Fruit fly (Drosophila melanogaster) whole organism, embryonic: ENCODE measurements around the gene yellow-f2.

Source experiments
- Dbx ChIP-seq: fragments of 200-800 bp; sonication (Bioruptor generic); IDR thresholded peaks from 3 replicates; pipeline ENCODE4 v1.3.6; 2022; ENCODE audit warnings: missing biosample characterization, missing genetic modification characterization
- Gug ChIP-seq: fragments of 200-800 bp; sonication (Bioruptor generic); IDR thresholded peaks from 4 replicates; pipeline ENCODE4 v1.3.6; 2022; ENCODE audit warnings: missing biosample characterization, missing genetic modification characterization
- Mes4 ChIP-seq: fragments of 200-800 bp; sonication (Bioruptor generic); optimal IDR thresholded peaks from 2 replicates; lab custom pipeline; 2016; ENCODE audit warnings: missing biosample characterization, missing genetic modification characterization
- Poxn ChIP-seq: fragments of 200-800 bp; sonication (Bioruptor generic); IDR thresholded peaks from 2 replicates; pipeline ENCODE4 v1.3.6; 2022; ENCODE audit warnings: missing biosample characterization, missing genetic modification characterization

DNA sequence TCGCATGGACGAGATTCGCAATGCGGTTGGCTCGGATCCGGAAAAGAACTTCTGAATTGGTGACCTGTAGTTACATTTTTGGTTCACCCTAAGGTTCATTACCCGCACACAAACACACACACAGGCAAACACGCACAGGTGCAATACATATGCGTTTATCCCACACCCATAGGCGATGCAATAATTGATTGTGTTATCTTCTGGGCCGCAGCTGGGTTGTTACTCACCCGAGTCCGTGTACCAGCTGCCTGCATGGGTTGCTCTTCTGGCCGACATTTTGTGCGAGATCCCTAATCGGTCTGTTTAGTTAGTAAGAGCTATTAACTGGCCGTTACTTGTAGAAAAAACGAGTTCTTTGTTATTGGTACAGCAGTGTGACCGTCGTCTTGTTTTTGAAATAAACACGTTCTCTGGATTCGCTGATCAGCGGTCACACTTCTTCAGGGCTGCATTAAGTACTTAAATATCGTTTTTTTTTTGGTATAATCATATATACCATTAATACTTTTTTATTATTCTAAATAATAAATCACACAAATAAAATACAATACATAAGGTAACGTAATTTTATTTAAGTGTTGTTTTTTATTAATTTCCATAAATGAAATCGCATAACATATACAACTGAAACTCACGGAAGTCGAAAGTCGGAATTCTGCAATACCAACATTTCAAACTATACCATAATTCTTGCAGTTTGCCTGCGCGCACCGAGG, 16.1 kb upstream of the yellow-f2 start, which contains the start of gene CG8031:
- TF ChIP-seq Dbx (no peak), Poxn (no peak), Gug (GFP tag; lab: Robert Waterston, UW) (no peak), Mes4 (GFP tag; lab: Kevin White, UChicago) (no peak)
